Worm (Caenorhabditis elegans): ENCODE measurements around the gene F34D10.9.

DNA sequence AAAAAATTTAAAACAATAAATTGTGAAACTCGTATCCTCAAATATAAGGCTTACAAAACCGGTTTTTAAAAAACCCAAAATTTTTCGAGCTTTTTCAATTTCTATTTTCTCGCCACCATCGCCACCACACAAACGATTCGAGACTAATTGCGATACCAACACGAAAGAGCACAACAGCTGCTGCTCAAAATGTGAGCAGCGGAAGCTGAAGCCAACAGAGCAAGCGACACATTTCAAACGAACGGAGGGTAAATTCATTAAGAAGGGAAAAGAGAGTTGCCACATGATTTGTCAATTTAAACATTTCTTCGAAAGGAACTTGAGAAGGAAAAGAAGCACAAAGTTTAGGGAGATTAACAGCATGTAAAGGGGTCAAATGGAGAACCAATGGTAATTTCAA lies 50.3 kb downstream of the F34D10.9 start:
- TF ChIP-seq pqm-1 (tag; optimal IDR thresholded peaks at IDR 0.05) (no peak), aly-2 (tag; optimal IDR thresholded peaks at IDR 0.05) (no peak)
